Worm (Caenorhabditis elegans) whole organism, L4 larva: Measurements from ENCODE around the gene srh-147.

Source experiments
- F10B5.3 ChIP-seq: sonication (generic microtip); optimal IDR thresholded peaks from 2 replicates; lab custom pipeline; 2016; ENCODE audit warnings: mild to moderate bottlenecking, missing genetic modification characterization, missing compliant biosample characterization
- F37D6.2 ChIP-seq: sonication (generic microtip); optimal IDR thresholded peaks from 2 replicates; lab custom pipeline; 2016; ENCODE audit warnings: mild to moderate bottlenecking, missing genetic modification characterization, missing compliant biosample characterization
- T20F7.1 ChIP-seq: fragments of 200-800 bp; sonication (Bioruptor generic); optimal IDR thresholded peaks from 2 replicates; lab custom pipeline; 2018; ENCODE audit warnings: mild to moderate bottlenecking, missing genetic modification characterization, missing compliant biosample characterization
- Y48G9A.11 ChIP-seq: fragments of 200-800 bp; sonication (Bioruptor generic); IDR thresholded peaks from 2 replicates; pipeline ENCODE4 v1.3.6; 2022; ENCODE audit warnings: missing genetic modification reagents, missing genetic modification characterization, missing compliant biosample characterization
- ZK337.2 ChIP-seq: fragments of 200-800 bp; sonication (Bioruptor generic); IDR thresholded peaks from 2 replicates; pipeline ENCODE4 v1.3.6; 2022; ENCODE audit warnings: missing genetic modification reagents, missing genetic modification characterization, missing compliant biosample characterization
- ZK546.5 ChIP-seq, 2 experiments: sonication (generic microtip); optimal IDR thresholded peaks; 2 replicates each; lab custom pipeline; 2017; ENCODE audit warnings: missing biosample characterization in 2 of 2, missing genetic modification characterization in 2 of 2
- aha-1 ChIP-seq: fragments of 150-350 bp; peaks from one replicate; lab custom pipeline; 2014; ENCODE audit warnings: missing biosample characterization, missing genetic modification characterization
- ces-1 ChIP-seq: fragments of 150-350 bp; sonication (generic microtip); optimal IDR thresholded peaks from 4 replicates; lab custom pipeline; 2014; ENCODE audit warnings: missing biosample characterization, missing genetic modification reagents, missing genetic modification characterization
- cey-2 ChIP-seq: sonication (generic microtip); optimal IDR thresholded peaks from 3 replicates; lab custom pipeline; 2017; ENCODE audit warnings: missing genetic modification characterization, mild to moderate bottlenecking, missing compliant biosample characterization, antibody characterized with exemption, borderline replicate concordance; ENCODE audit not compliant: insufficient read depth
- ctbp-1 ChIP-seq: fragments of 200-800 bp; sonication (Bioruptor generic); IDR thresholded peaks from 2 replicates; pipeline ENCODE4 v1.3.6; 2022; ENCODE audit warnings: missing genetic modification reagents, missing genetic modification characterization, missing compliant biosample characterization
- daf-12 ChIP-seq: fragments of 150-350 bp; optimal IDR thresholded peaks from 2 replicates; lab custom pipeline; 2014; ENCODE audit warnings: missing biosample characterization, missing genetic modification reagents, missing genetic modification characterization
- daf-19 ChIP-seq: fragments of 200-800 bp; sonication (Bioruptor generic); conservative IDR thresholded peaks from 2 replicates; pipeline ENCODE4 v1.3.6; 2022; ENCODE audit warnings: missing genetic modification characterization, missing compliant biosample characterization
- daf-8 ChIP-seq: fragments of 200-800 bp; sonication (Bioruptor generic); IDR thresholded peaks from 2 replicates; pipeline ENCODE4 v1.3.6; 2022; ENCODE audit warnings: missing genetic modification characterization, missing compliant biosample characterization
- dmd-6 ChIP-seq: fragments of 200-800 bp; sonication (Bioruptor generic); IDR thresholded peaks from 2 replicates; pipeline ENCODE4 v1.3.6; 2022; ENCODE audit warnings: missing genetic modification reagents, missing genetic modification characterization, missing compliant biosample characterization
- duxl-1 ChIP-seq: sonication (generic microtip); optimal IDR thresholded peaks from 2 replicates; lab custom pipeline; 2016; ENCODE audit warnings: mild to moderate bottlenecking, missing genetic modification characterization, moderate library complexity, missing compliant biosample characterization; ENCODE audit not compliant: poor library complexity
- gei-8 ChIP-seq: fragments of 200-800 bp; sonication (Bioruptor generic); optimal IDR thresholded peaks from 2 replicates; lab custom pipeline; 2018; ENCODE audit warnings: mild to moderate bottlenecking, missing genetic modification characterization, missing compliant biosample characterization
- hif-1 ChIP-seq, 2 experiments: sonication (generic microtip); optimal IDR thresholded peaks; 2 replicates each; lab custom pipeline; 2016 to 2017; ENCODE audit warnings: missing compliant biosample characterization in 2 of 2, missing genetic modification characterization in 2 of 2, missing genetic modification reagents in 2 of 2, missing genotype in 2 of 2, mild to moderate bottlenecking in 1 of 2
- hlh-30 ChIP-seq: sonication (generic microtip); optimal IDR thresholded peaks from 2 replicates; lab custom pipeline; 2017; ENCODE audit warnings: antibody characterized with exemption, mild to moderate bottlenecking, missing genetic modification characterization, missing compliant biosample characterization; ENCODE audit not compliant: insufficient read depth
- lin-15B ChIP-seq: fragments of 150-350 bp; sonication (generic microtip); optimal IDR thresholded peaks from 3 replicates; lab custom pipeline; 2014; ENCODE audit warnings: missing biosample characterization, missing genetic modification characterization
- lin-38 ChIP-seq: fragments of 200-800 bp; sonication (Bioruptor generic); IDR thresholded peaks from 2 replicates; pipeline ENCODE4 v1.3.6; 2022; ENCODE audit warnings: missing genetic modification reagents, missing genetic modification characterization, missing compliant biosample characterization
- lin-39 ChIP-seq: fragments of 150-350 bp; optimal IDR thresholded peaks from 2 replicates; lab custom pipeline; 2014; ENCODE audit warnings: missing biosample characterization, missing genetic modification reagents, missing genetic modification characterization
- madf-5 ChIP-seq, 2 experiments: fragments of 200-800 bp; sonication (Bioruptor generic); IDR thresholded peaks; 2 replicates each; pipeline ENCODE4 v1.3.6; 2022; ENCODE audit warnings: missing compliant biosample characterization in 2 of 2, missing genetic modification characterization in 2 of 2
- mep-1 ChIP-seq: fragments of 150-350 bp; sonication (generic microtip); optimal IDR thresholded peaks from 3 replicates; lab custom pipeline; 2014; ENCODE audit warnings: missing biosample characterization, missing genetic modification characterization
- mxl-3 ChIP-seq: fragments of 200-800 bp; sonication (Bioruptor generic); optimal IDR thresholded peaks from 2 replicates; lab custom pipeline; 2018; ENCODE audit warnings: mild to moderate bottlenecking, missing genetic modification characterization, missing compliant biosample characterization
- nhr-25 ChIP-seq: sonication (generic microtip); optimal IDR thresholded peaks from 2 replicates; lab custom pipeline; 2017; ENCODE audit warnings: missing genetic modification characterization, mild to moderate bottlenecking, missing compliant biosample characterization, antibody characterized with exemption, moderate library complexity, borderline replicate concordance; ENCODE audit not compliant: insufficient read depth
- nhr-41 ChIP-seq: fragments of 200-800 bp; sonication (Bioruptor generic); IDR thresholded peaks from 2 replicates; pipeline ENCODE4 v1.3.6; 2022; ENCODE audit warnings: missing genetic modification reagents, missing genetic modification characterization, missing compliant biosample characterization
- nhr-6 ChIP-seq: fragments of 150-350 bp; optimal IDR thresholded peaks from 2 replicates; lab custom pipeline; 2014; ENCODE audit warnings: missing biosample characterization, missing genetic modification characterization
- pha-4 ChIP-seq, 2 experiments: fragments of 150-350 bp in 1 of 2; fragments of 200-800 bp in 1 of 2; sonication (Bioruptor generic) in 1 of 2; IDR thresholded peaks in 1 of 2; optimal IDR thresholded peaks in 1 of 2; 2 replicates each; pipeline versions ENCODE4 v1.3.6 to Lab custom; 2014 to 2022; ENCODE audit warnings: missing genetic modification characterization in 2 of 2, missing genetic modification reagents in 2 of 2, missing biosample characterization in 1 of 2, missing compliant biosample characterization in 1 of 2
- pqm-1 ChIP-seq: sonication (generic microtip); optimal IDR thresholded peaks from 2 replicates; lab custom pipeline; 2017; ENCODE audit warnings: missing biosample characterization, missing genetic modification characterization
- skn-1 ChIP-seq: fragments of 150-350 bp; optimal IDR thresholded peaks from 2 replicates; lab custom pipeline; 2014; ENCODE audit warnings: missing biosample characterization, missing genetic modification characterization
- snpc-1.2 ChIP-seq: fragments of 200-800 bp; sonication (Bioruptor generic); IDR thresholded peaks from 2 replicates; pipeline ENCODE4 v1.3.6; 2022; ENCODE audit warnings: missing genetic modification reagents, missing genetic modification characterization, missing compliant biosample characterization
- snpc-4 ChIP-seq: fragments of 150-350 bp; optimal IDR thresholded peaks from 2 replicates; lab custom pipeline; 2014; ENCODE audit warnings: missing biosample characterization, missing genetic modification characterization
- vab-7 ChIP-seq: fragments of 200-800 bp; sonication (Bioruptor generic); IDR thresholded peaks from 2 replicates; pipeline ENCODE4 v1.3.6; 2022; ENCODE audit warnings: missing genetic modification reagents, missing genetic modification characterization, missing compliant biosample characterization
- zfp-2 ChIP-seq: sonication (generic microtip); optimal IDR thresholded peaks from 2 replicates; lab custom pipeline; 2016; ENCODE audit warnings: mild to moderate bottlenecking, missing genetic modification characterization, missing compliant biosample characterization
- zip-11 ChIP-seq: fragments of 200-800 bp; sonication (Bioruptor generic); IDR thresholded peaks from 2 replicates; pipeline ENCODE4 v1.3.6; 2022; ENCODE audit warnings: missing genetic modification characterization, missing compliant biosample characterization
- zip-2 ChIP-seq: fragments of 150-350 bp; optimal IDR thresholded peaks from 2 replicates; lab custom pipeline; 2014; ENCODE audit warnings: missing biosample characterization, missing genetic modification characterization

Gene srh-147

DNA sequence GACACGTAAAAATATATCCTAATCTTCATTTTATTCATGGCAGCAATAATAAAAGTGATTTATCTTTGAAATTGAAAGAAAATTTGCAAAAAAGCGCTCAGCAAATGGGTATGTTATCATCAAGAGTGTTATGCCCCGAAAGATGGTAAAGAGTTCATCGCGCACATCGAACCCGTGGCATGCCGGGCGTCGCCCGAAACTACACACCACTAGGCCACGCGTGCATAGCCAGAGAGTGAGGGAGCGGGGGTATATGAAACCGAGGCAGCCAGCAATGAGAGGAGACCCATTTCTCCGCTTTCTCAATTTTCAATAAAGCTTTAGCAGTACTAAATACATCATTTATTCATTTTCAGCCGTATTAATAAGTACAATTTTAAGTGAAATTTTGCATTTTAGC lies 23.6 kb upstream of the srh-147 start (continued):
- TF ChIP-seq ctbp-1 (GFP tag; lab: Robert Waterston, UW), result peak; percentile 92
- peak; percentile 10 for TF ChIP-seq snpc-4 (tag; lab: Kevin White, UChicago)
- no peak for TF ChIP-seq lin-39 (tag; lab: Kevin White, UChicago)
- TF ChIP-seq F10B5.3 (tag; lab: Kevin White, UChicago), result peak; percentile 79
- TF ChIP-seq nhr-41 (GFP tag; lab: Robert Waterston, UW), result peak; percentile 95
- TF ChIP-seq daf-12 (tag; lab: Kevin White, UChicago), result no peak
- peak; percentile 90 for TF ChIP-seq lin-38 (GFP tag; lab: Robert Waterston, UW)
- TF ChIP-seq Y48G9A.11 (GFP tag; lab: Robert Waterston, UW), result peak; percentile 91
- TF ChIP-seq daf-8 (GFP tag; lab: Robert Waterston, UW), result peak; percentile 94
- peak; percentile 97 for TF ChIP-seq gei-8 (GFP tag; lab: Kevin White, UChicago)
- TF ChIP-seq madf-5 (GFP tag; IDR thresholded peaks at IDR 0.05; lab: Robert Waterston, UW), result peak; percentile 97 to 99
- TF ChIP-seq T20F7.1 (GFP tag; lab: Kevin White, UChicago), result peak; percentile 77
- peak; percentile 92 for TF ChIP-seq snpc-1.2 (GFP tag; lab: Robert Waterston, UW)
- peak; percentile 89 for TF ChIP-seq dmd-6
- peak; percentile 97 for TF ChIP-seq pha-4 (GFP tag; IDR thresholded peaks at IDR 0.05; lab: Robert Waterston, UW)
- no peak for TF ChIP-seq pha-4 (tag; optimal IDR thresholded peaks at IDR 0.05; lab: Kevin White, UChicago)
- peak; percentile 85 for TF ChIP-seq zip-11 (GFP tag; lab: Robert Waterston, UW)
- peak; percentile 14 for TF ChIP-seq nhr-6 (tag; lab: Kevin White, UChicago)
- peak; percentile 96 for TF ChIP-seq daf-19
- TF ChIP-seq lin-15B (tag; lab: Kevin White, UChicago), result no peak
- peak; percentile 93 for TF ChIP-seq ZK337.2 (GFP tag; lab: Robert Waterston, UW)
- no peak for TF ChIP-seq ZK546.5 (tag; optimal IDR thresholded peaks at IDR 0.05; lab: Kevin White, UChicago)
- TF ChIP-seq hlh-30, result peak; percentile 78
- TF ChIP-seq vab-7 (GFP tag; lab: Robert Waterston, UW), result peak; percentile 99
- no peak for TF ChIP-seq pqm-1 (tag; lab: Kevin White, UChicago)

DNA sequence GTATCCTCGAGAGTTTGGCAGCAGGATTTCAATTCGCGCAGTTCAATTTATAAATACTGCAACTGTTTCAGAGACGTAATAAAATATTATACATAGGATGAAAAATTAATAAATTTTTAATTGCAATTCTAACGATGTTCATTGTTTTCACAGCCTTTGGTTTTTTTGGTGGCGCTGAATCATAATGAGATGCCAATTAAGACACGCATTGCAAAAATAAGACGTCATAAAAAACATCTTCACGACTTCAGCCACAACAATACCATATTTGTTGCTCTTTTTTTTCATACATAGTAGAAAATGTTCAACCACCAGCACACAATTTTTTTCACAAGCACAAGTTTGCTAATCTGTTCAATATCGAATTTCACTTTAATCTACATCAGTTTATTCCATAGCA lies 22.1 kb upstream of the srh-147 start, which contains the start of gene str-56:
Gene str-56, plus strand, starts transcription at position 301 of the 400 bp plus-strand sequence.
- TF ChIP-seq ces-1 (GFP tag; lab: Kevin White, UChicago) (no peak), nhr-25 (tag; lab: Kevin White, UChicago) (no peak)

DNA sequence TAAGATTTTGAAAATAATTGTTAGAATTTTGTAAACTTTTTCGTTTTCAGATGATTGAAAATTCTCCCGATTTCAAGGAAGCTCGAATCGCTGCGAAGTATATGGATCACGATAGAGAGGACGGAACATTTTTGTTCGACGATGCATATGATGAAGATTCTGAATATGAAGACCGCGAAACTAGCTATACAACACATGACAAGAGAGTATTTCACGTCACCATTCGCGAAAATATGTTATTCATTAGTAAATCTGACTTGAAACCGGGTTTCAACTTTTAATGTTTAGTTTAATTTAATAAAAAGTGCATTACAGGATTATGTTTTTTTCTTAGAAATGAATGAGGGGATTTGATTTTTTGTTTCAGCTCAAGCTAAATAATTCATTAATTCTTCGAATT lies 20.2 kb upstream of the srh-147 start, which contains the start of gene str-57:
Gene str-57, plus strand, starts transcription at position 301 of the 400 bp plus-strand sequence.
- TF ChIP-seq aha-1 (tag; lab: Kevin White, UChicago) (peak; percentile 18), skn-1 (no peak)
- TF ChIP-seq, all 104 proteins: peak for 1

DNA sequence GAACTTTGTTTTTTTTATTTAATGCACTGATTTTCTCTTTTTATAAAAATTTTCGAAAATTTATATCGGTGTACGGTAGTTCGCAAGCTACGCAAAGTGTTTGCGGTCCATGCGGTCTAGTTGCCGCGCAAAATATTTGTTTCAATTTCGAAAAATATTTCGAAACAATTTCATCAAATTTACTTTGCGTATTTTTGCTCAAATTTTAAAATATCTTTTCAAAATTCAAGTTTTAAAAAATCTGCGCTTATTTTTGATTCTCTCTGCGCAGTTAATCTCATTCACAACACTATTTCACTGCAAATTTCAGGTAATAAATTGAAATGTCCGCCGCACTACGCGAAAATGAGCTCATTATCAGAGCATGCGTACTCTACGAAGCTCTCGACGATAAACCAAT lies 17.2 kb upstream of the srh-147 start, which contains the start of gene fbxa-197:
Gene fbxa-197, plus strand, starts transcription at position 301 of the 400 bp plus-strand sequence.
- TF ChIP-seq duxl-1 (no peak), zip-2 (tag; lab: Kevin White, UChicago) (no peak), skn-1 (no peak), aha-1 (tag; lab: Kevin White, UChicago) (no peak), zfp-2 (tag; lab: Kevin White, UChicago) (no peak), ZK546.5 (tag; optimal IDR thresholded peaks at IDR 0.05; lab: Kevin White, UChicago) (no peak), mep-1 (no peak), hif-1 (tag; optimal IDR thresholded peaks at IDR 0.05; lab: Kevin White, UChicago) (no peak), lin-15B (tag; lab: Kevin White, UChicago) (no peak), nhr-6 (tag; lab: Kevin White, UChicago) (no peak), F37D6.2 (no peak), mxl-3 (GFP tag; lab: Kevin White, UChicago) (no peak), cey-2 (tag; lab: Kevin White, UChicago) (no peak)
